Worm (Caenorhabditis elegans): ENCODE data around the gene C48A7.16.

DNA sequence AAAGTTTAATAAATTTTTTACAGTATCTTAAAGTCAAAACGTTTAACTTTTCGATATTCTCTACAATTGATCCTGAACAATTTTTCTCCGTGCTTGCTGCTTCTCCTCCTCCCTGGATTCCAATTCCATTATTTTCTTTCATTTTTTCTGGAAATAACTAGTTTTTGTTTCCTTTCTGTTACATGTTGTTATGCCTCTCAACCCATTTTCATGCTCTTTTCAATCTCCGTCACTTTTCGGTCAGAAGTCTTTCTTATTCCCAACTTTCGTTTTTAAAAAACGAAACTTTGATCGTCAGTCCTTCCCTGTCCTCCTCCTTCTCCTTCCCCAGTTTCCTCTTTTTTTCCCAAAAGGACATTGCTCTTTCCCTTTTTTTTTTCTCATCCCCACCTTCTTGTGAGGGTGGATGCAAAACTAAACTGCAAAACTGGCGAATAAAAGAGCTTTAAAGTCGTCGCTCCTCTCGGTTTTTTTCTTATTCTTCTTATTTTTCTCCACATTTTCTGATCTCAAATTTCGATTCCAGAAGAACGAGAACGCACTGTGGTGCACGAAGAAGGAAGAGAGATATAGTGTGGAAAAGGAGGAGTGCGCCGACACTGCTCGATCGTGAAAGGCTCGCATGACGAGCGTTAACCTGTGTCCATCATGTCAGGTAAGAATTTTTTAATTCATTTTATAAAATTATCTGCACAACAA is at the start of gene C48A7.16, which contains the start of gene egl-19:
- TF ChIP-seq sea-1 (GFP tag; conservative IDR thresholded peaks at IDR 0.05), result no peak
- TF ChIP-seq hnd-1 (tag; optimal IDR thresholded peaks at IDR 0.05), result no peak
- TF ChIP-seq ceh-36 (tag; optimal IDR thresholded peaks at IDR 0.05), result no peak
- TF ChIP-seq tra-4 (tag; optimal IDR thresholded peaks at IDR 0.05), result no peak
- no peak for TF ChIP-seq tbx-37 (GFP tag; conservative IDR thresholded peaks at IDR 0.05)
- no peak for TF ChIP-seq hmg-4 (GFP tag; optimal IDR thresholded peaks at IDR 0.05)
- TF ChIP-seq pes-1 (GFP tag; IDR thresholded peaks at IDR 0.05), result no peak
- no peak for TF ChIP-seq ama-1 (optimal IDR thresholded peaks at IDR 0.05)
- no peak for TF ChIP-seq hmbx-1 (tag; optimal IDR thresholded peaks at IDR 0.05)
- TF ChIP-seq ets-7 (tag; optimal IDR thresholded peaks at IDR 0.05), result no peak
- no peak for TF ChIP-seq B0310.2 (tag; optimal IDR thresholded peaks at IDR 0.05)
- TF ChIP-seq aly-1 (tag; optimal IDR thresholded peaks at IDR 0.05), result no peak
